Fruit fly (Drosophila melanogaster) whole organism, adult: ENCODE measurements around the gene Rab40.
A peak's percentile ranks its signal among the peaks of the same experiment; 100 is the strongest.

Source experiments
- CG11617 ChIP-seq: fragments of 200-800 bp; sonication (Bioruptor generic); optimal IDR thresholded peaks from 2 replicates; lab custom pipeline; 2017; ENCODE audit warnings: mild to moderate bottlenecking, missing biosample characterization, missing genetic modification reagents, missing genetic modification characterization
- CG12768 ChIP-seq: fragments of 200-800 bp; sonication (Bioruptor generic); optimal IDR thresholded peaks from 2 replicates; lab custom pipeline; 2017; ENCODE audit warnings: missing biosample characterization, missing genetic modification characterization, mild to moderate bottlenecking, moderate library complexity, missing genetic modification reagents
- CG14711 ChIP-seq: fragments of 200-800 bp; sonication (Bioruptor generic); optimal IDR thresholded peaks from 2 replicates; lab custom pipeline; 2018; ENCODE audit warnings: missing biosample characterization, mild to moderate bottlenecking, missing genetic modification characterization, moderate library complexity
- CG1620 ChIP-seq: fragments of 200-800 bp; sonication (Bioruptor generic); optimal IDR thresholded peaks from 2 replicates; lab custom pipeline; 2016; ENCODE audit warnings: missing biosample characterization, missing genetic modification characterization
- CG33017 ChIP-seq: fragments of 200-800 bp; sonication (Bioruptor generic); optimal IDR thresholded peaks from 2 replicates; lab custom pipeline; 2018; ENCODE audit warnings: missing biosample characterization, mild to moderate bottlenecking, missing genetic modification characterization, moderate library complexity
- CG5204 ChIP-seq: fragments of 200-800 bp; sonication (Bioruptor generic); optimal IDR thresholded peaks from 2 replicates; lab custom pipeline; 2016; ENCODE audit warnings: missing biosample characterization, missing genetic modification characterization
- CG7045 ChIP-seq: fragments of 200-800 bp; sonication (Bioruptor generic); optimal IDR thresholded peaks from 2 replicates; lab custom pipeline; 2017; ENCODE audit warnings: missing biosample characterization, mild to moderate bottlenecking, missing genetic modification characterization
- CG7101 ChIP-seq: fragments of 200-800 bp; sonication (Bioruptor generic); optimal IDR thresholded peaks from 2 replicates; lab custom pipeline; 2018; ENCODE audit warnings: missing biosample characterization, mild to moderate bottlenecking, missing genetic modification characterization, moderate library complexity
- Clk ChIP-seq: fragments of 200-800 bp; sonication (Bioruptor generic); optimal IDR thresholded peaks from 2 replicates; lab custom pipeline; 2017; ENCODE audit warnings: missing biosample characterization, missing genetic modification characterization
- Crg-1 ChIP-seq: fragments of 200-800 bp; sonication (Bioruptor generic); optimal IDR thresholded peaks from 2 replicates; lab custom pipeline; 2016; ENCODE audit warnings: missing biosample characterization, missing genetic modification characterization
- Hr96 ChIP-seq: fragments of 200-800 bp; sonication (Bioruptor generic); optimal IDR thresholded peaks from 2 replicates; lab custom pipeline; 2016; ENCODE audit warnings: missing biosample characterization, missing genetic modification characterization
- Mnt ChIP-seq: fragments of 200-800 bp; sonication (Bioruptor generic); optimal IDR thresholded peaks from 2 replicates; lab custom pipeline; 2016; ENCODE audit warnings: missing biosample characterization, mild to moderate bottlenecking, missing genetic modification characterization
- bab1 ChIP-seq: fragments of 200-800 bp; sonication (Bioruptor generic); optimal IDR thresholded peaks from 3 replicates; lab custom pipeline; 2019; ENCODE audit warnings: missing biosample characterization, mild to moderate bottlenecking, missing genetic modification characterization, moderate library complexity
- cic ChIP-seq: fragments of 200-800 bp; sonication (Bioruptor generic); optimal IDR thresholded peaks from 2 replicates; lab custom pipeline; 2017; ENCODE audit warnings: missing biosample characterization, mild to moderate bottlenecking, missing genetic modification characterization, moderate library complexity
- cnc ChIP-seq, 2 experiments: fragments of >200 bp; optimal IDR thresholded peaks; 2 replicates each; lab custom pipeline; 2017
- kay ChIP-seq: fragments of 200-800 bp; sonication (Bioruptor generic); peaks from one replicate; lab custom pipeline; 2016; ENCODE audit warnings: missing biosample characterization, missing genetic modification characterization, borderline replicate concordance
- ovo ChIP-seq: fragments of 200-800 bp; sonication (Bioruptor generic); optimal IDR thresholded peaks from 2 replicates; lab custom pipeline; 2016; ENCODE audit warnings: missing biosample characterization, missing genetic modification characterization
- pad ChIP-seq: fragments of 200-800 bp; sonication (Bioruptor generic); optimal IDR thresholded peaks from 3 replicates; lab custom pipeline; 2017; ENCODE audit warnings: missing biosample characterization, missing genetic modification characterization, mild to moderate bottlenecking, moderate library complexity, missing genetic modification reagents
- tj ChIP-seq: fragments of 200-800 bp; sonication (Bioruptor generic); optimal IDR thresholded peaks from 3 replicates; lab custom pipeline; 2017; ENCODE audit warnings: missing biosample characterization, mild to moderate bottlenecking, missing genetic modification characterization, moderate library complexity
- toe ChIP-seq: fragments of 200-800 bp; sonication (Bioruptor generic); optimal IDR thresholded peaks from 2 replicates; lab custom pipeline; 2016; ENCODE audit warnings: missing biosample characterization, missing genetic modification characterization

Rab40 gene

dm6 chrX:12471408-12471807, 8.5 kb upstream of the Rab40 start:
- TF ChIP-seq toe (GFP tag; lab: Kevin White, UChicago) = no peak
- TF ChIP-seq CG14711 (tag; lab: Kevin White, UChicago) = peak; percentile 65

DNA sequence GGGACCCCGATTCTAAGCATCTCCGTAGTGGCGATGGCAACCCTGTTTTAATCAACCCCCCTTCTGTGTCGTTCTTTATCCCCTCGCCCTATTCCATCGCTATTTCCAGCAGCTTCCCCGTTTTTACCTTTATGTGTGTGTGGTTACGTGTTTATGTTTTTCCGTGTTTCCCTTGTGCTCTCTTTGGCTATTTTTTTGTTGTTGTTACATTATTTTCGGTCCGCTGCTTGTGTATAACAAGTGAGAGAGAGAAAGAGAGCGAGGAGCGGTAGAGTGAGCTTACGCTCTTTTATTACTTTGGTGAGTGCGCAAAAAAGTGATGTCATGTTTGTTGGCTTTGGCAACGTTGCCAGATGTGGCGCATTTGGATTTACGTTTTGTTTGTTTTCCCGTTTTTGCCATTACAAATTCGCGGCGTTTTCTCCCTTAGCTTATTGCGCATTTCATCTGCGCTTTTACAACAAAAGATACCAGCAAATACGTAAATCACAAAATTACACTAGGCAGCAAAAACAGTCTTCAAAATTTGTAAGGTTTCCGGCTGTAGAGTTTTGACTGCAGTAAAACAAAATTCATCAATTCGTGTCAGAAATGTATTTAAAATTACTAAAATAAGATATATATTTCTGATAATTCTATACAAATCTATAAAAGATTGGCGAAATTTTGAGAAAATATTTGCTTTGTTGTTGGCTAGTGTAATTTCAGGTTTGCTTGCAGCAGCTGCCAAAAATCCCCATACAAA, 7.4 kb upstream of the Rab40 start:
- no peak for TF ChIP-seq tj (GFP tag; lab: Kevin White, UChicago)
- TF ChIP-seq pad (GFP tag; lab: Kevin White, UChicago) = peak; percentile 91
- TF ChIP-seq kay = no peak
- peak; percentile 53 for TF ChIP-seq CG11617 (GFP tag; lab: Kevin White, UChicago)
- peak; percentile 19 for TF ChIP-seq CG12768 (GFP tag; lab: Kevin White, UChicago)
- peak; percentile 6 for TF ChIP-seq CG1620 (GFP tag; lab: Kevin White, UChicago)
- no peak for TF ChIP-seq Crg-1 (GFP tag; lab: Kevin White, UChicago)
- no peak for TF ChIP-seq cnc (optimal IDR thresholded peaks at IDR 0.05; lab: Kevin White, UChicago)
- TF ChIP-seq Mnt (GFP tag; lab: Kevin White, UChicago) = no peak
- TF ChIP-seq toe (GFP tag; lab: Kevin White, UChicago) = peak; percentile 13
- TF ChIP-seq CG5204 (GFP tag; lab: Kevin White, UChicago) = no peak
- TF ChIP-seq Clk = no peak
- peak; percentile 29 for TF ChIP-seq bab1
- peak; percentile 4 for TF ChIP-seq cic (GFP tag; lab: Kevin White, UChicago)
- peak; percentile 90 for TF ChIP-seq CG14711 (tag; lab: Kevin White, UChicago)
- TF ChIP-seq CG7045 (GFP tag; lab: Kevin White, UChicago) = peak; percentile 39
- TF ChIP-seq ovo (GFP tag; lab: Kevin White, UChicago) = peak; percentile 72
- no peak for TF ChIP-seq Hr96 (GFP tag; lab: Kevin White, UChicago)
- TF ChIP-seq CG33017 = no peak
- TF ChIP-seq CG7101 (tag; lab: Kevin White, UChicago) = peak; percentile 60

DNA sequence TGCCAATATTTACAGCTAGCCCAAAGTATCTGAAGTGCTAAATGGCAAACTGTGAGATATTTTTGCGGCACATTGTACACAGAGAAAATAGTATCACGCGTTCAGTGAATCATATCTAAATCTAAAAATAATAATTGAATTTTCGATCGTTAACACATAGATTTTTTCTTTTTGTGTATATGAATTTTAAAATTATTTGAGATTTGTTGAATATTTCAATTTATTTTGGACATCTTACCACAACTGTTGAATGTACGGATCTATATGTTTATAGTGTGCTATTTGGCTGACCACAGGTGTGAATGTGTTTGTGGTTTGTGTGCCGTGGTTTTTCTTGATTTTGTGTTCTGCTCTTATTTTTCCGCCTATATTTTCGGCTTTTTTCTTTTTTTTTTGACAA, 6.9 kb upstream of the Rab40 start:
- TF ChIP-seq Mnt (GFP tag; lab: Kevin White, UChicago) (no peak), tj (GFP tag; lab: Kevin White, UChicago) (peak; percentile 14), Crg-1 (GFP tag; lab: Kevin White, UChicago) (no peak), CG7101 (tag; lab: Kevin White, UChicago) (peak; percentile 42), CG33017 (peak; percentile 29), CG5204 (GFP tag; lab: Kevin White, UChicago) (peak; percentile 13)

dm6 chrX:12469172-12469571, 6.3 kb upstream of the Rab40 start:
- TF ChIP-seq CG7045 (GFP tag; lab: Kevin White, UChicago) = no peak
- TF ChIP-seq Crg-1 (GFP tag; lab: Kevin White, UChicago) = no peak
- no peak for TF ChIP-seq Mnt (GFP tag; lab: Kevin White, UChicago)
- no peak for TF ChIP-seq cnc (optimal IDR thresholded peaks at IDR 0.05; lab: Kevin White, UChicago)
- no peak for TF ChIP-seq CG14711 (tag; lab: Kevin White, UChicago)
- no peak for TF ChIP-seq bab1
- TF ChIP-seq CG33017 = no peak

dm6 chrX:12467241-12467597, 4.3 kb upstream of the Rab40 start:
- no peak for TF ChIP-seq cic (GFP tag; lab: Kevin White, UChicago)
- no peak for TF ChIP-seq pad (GFP tag; lab: Kevin White, UChicago)
- TF ChIP-seq bab1 = no peak
- no peak for TF ChIP-seq Hr96 (GFP tag; lab: Kevin White, UChicago)
- TF ChIP-seq CG14711 (tag; lab: Kevin White, UChicago) = no peak
- no peak for TF ChIP-seq tj (GFP tag; lab: Kevin White, UChicago)
- no peak for TF ChIP-seq CG7101 (tag; lab: Kevin White, UChicago)
- no peak for TF ChIP-seq CG5204 (GFP tag; lab: Kevin White, UChicago)
- TF ChIP-seq Crg-1 (GFP tag; lab: Kevin White, UChicago) = no peak
- no peak for TF ChIP-seq ovo (GFP tag; lab: Kevin White, UChicago)
- TF ChIP-seq kay = no peak
- no peak for TF ChIP-seq CG33017
- no peak for TF ChIP-seq CG7045 (GFP tag; lab: Kevin White, UChicago)
- no peak for TF ChIP-seq CG1620 (GFP tag; lab: Kevin White, UChicago)
- no peak for TF ChIP-seq Mnt (GFP tag; lab: Kevin White, UChicago)
- no peak for TF ChIP-seq toe (GFP tag; lab: Kevin White, UChicago)
- TF ChIP-seq cnc (optimal IDR thresholded peaks at IDR 0.05; lab: Kevin White, UChicago) = no peak
- TF ChIP-seq CG12768 (GFP tag; lab: Kevin White, UChicago) = no peak
- no peak for TF ChIP-seq CG11617 (GFP tag; lab: Kevin White, UChicago)

DNA sequence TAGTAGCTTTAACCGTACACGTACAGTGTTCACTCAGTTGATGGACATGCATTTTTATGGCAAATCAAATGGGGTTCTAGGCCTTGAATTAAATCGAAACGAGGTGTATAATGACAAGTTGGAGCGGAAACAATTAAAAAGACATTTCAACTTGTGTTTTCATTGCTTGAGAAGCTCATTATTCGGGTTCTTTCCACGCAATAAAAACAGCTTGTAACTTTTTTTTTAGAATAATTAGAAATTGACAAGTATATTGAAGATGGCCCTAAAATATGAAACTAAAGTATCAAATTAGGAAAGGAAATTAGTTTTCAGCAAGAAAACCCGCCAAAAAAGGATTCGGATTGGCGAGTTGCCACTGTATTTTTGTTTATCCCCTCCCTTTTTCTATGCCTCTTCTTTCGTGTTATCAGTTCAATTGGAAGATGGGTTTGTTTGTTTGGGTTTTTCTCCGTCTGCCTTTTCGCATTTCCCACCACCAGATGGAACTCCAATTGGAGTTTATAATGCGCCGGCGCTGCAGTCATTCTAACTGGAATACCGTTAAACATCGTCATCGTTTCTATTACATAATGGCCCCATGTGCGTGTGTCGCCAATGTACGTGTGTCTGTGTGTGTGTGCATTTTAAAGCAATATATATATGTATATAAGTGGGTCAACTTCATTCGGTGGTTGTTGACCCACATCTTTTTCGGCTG, 3.8 kb upstream of the Rab40 start:
- TF ChIP-seq pad (GFP tag; lab: Kevin White, UChicago) (no peak), CG12768 (GFP tag; lab: Kevin White, UChicago) (no peak), CG7045 (GFP tag; lab: Kevin White, UChicago) (no peak), Mnt (GFP tag; lab: Kevin White, UChicago) (no peak), Hr96 (GFP tag; lab: Kevin White, UChicago) (no peak), CG11617 (GFP tag; lab: Kevin White, UChicago) (no peak), CG5204 (GFP tag; lab: Kevin White, UChicago) (no peak), toe (GFP tag; lab: Kevin White, UChicago) (no peak)
